Fruit fly (Drosophila melanogaster) whole organism, wandering third instar larva: ENCODE measurements around the gene Asciz.

Experiments used
- Abd-B ChIP-seq: fragments of >200 bp; optimal IDR thresholded peaks from 2 replicates; lab custom pipeline; 2017; ENCODE audit warnings: missing biosample characterization, missing genetic modification characterization
- Dif ChIP-seq: fragments of 200-275, 200-300 bp; sonication (Bioruptor generic); optimal IDR thresholded peaks from 2 replicates; lab custom pipeline; 2018; ENCODE audit warnings: missing biosample characterization, missing genetic modification characterization; ENCODE audit not compliant: partially characterized antibody
- Sp1 ChIP-seq: fragments of 200-800 bp; sonication (Bioruptor generic); optimal IDR thresholded peaks from 3 replicates; lab custom pipeline; 2019; ENCODE audit warnings: missing biosample characterization, mild to moderate bottlenecking, missing genetic modification characterization, moderate library complexity
- br ChIP-seq: fragments of 200-800 bp; sonication (Bioruptor generic); optimal IDR thresholded peaks from 2 replicates; lab custom pipeline; 2016; ENCODE audit warnings: missing biosample characterization, missing genetic modification characterization
- dl ChIP-seq, 2 experiments: fragments of 175-275, 200-275 bp in 1 of 2; fragments of 200-275 bp in 1 of 2; sonication (Bioruptor generic); optimal IDR thresholded peaks; lab custom pipeline; 2018; ENCODE audit warnings: mild to moderate bottlenecking in 2 of 2, missing biosample characterization in 2 of 2, missing genetic modification characterization in 2 of 2, moderate library complexity in 2 of 2; ENCODE audit not compliant: partially characterized antibody in 2 of 2, insufficient read depth in 1 of 2
- dsf ChIP-seq: sonication (Bioruptor generic); optimal IDR thresholded peaks from 2 replicates; lab custom pipeline; 2016; ENCODE audit warnings: missing biosample characterization, missing genetic modification characterization, borderline replicate concordance
- fru ChIP-seq: fragments of 200-800 bp; sonication (Bioruptor generic); optimal IDR thresholded peaks from 3 replicates; lab custom pipeline; 2016; ENCODE audit warnings: missing biosample characterization, mild to moderate bottlenecking, missing genetic modification characterization
- h ChIP-seq: fragments of 200-800 bp; sonication (Bioruptor generic); optimal IDR thresholded peaks from 3 replicates; lab custom pipeline; 2016; ENCODE audit warnings: missing biosample characterization, mild to moderate bottlenecking, missing genetic modification characterization
- jim ChIP-seq: fragments of 175-275, 200-325 bp; sonication (Bioruptor generic); optimal IDR thresholded peaks from 2 replicates; lab custom pipeline; 2016; ENCODE audit warnings: missing biosample characterization, mild to moderate bottlenecking, missing genetic modification characterization
- lola ChIP-seq: fragments of >200 bp; optimal IDR thresholded peaks from 2 replicates; lab custom pipeline; 2017; ENCODE audit warnings: missing biosample characterization, missing genetic modification characterization
- psq ChIP-seq: fragments of 200-800 bp; sonication (Bioruptor generic); optimal IDR thresholded peaks from 3 replicates; lab custom pipeline; 2017; ENCODE audit warnings: missing biosample characterization, mild to moderate bottlenecking, missing genetic modification characterization, moderate library complexity
- sv ChIP-seq: fragments of 200-800 bp; sonication (Bioruptor generic); optimal IDR thresholded peaks from 3 replicates; lab custom pipeline; 2016; ENCODE audit warnings: missing biosample characterization, missing genetic modification characterization
- usp ChIP-seq: fragments of >200 bp; optimal IDR thresholded peaks from 2 replicates; lab custom pipeline; 2017; ENCODE audit warnings: missing biosample characterization, missing genetic modification characterization

- TF ChIP-seq Dif (GFP tag; lab: Kevin White, UChicago) (no peak), br (GFP tag; lab: Kevin White, UChicago) (no peak), usp (no peak), h (GFP tag; lab: Kevin White, UChicago) (no peak), jim (GFP tag; lab: Kevin White, UChicago) (no peak), sv (no peak), dl (GFP tag; optimal IDR thresholded peaks at IDR 0.05; lab: Kevin White, UChicago; ENCODE audit: insufficient read depth in 1 of 2, partially characterized antibody in 2 of 2) (no peak), lola (no peak), Sp1 (GFP tag; lab: Kevin White, UChicago) (no peak), dsf (no peak), Abd-B (GFP tag; lab: Kevin White, UChicago) (no peak), fru (GFP tag; lab: Kevin White, UChicago) (no peak), psq (GFP tag; lab: Kevin White, UChicago) (no peak)
Observed at dm6 chr3L:3184104-3184503, 18.1 kb upstream of the Asciz start, which contains the start of gene CG42494.
